Worm (Caenorhabditis elegans) whole organism, L3 larva: Measurements from ENCODE around the gene add-2.
A peak's percentile ranks its signal among the peaks of the same experiment; 100 is the strongest.

ENCODE experiments used
- elt-1 ChIP-seq: fragments of 150-350 bp; optimal IDR thresholded peaks from 2 replicates; lab custom pipeline; 2014; ENCODE audit warnings: missing biosample characterization, missing genetic modification characterization
- elt-2 ChIP-seq: sonication (generic microtip); optimal IDR thresholded peaks from 2 replicates; lab custom pipeline; 2016; ENCODE audit warnings: missing genetic modification reagents, mild to moderate bottlenecking, missing genetic modification characterization, missing compliant biosample characterization
- fkh-2 ChIP-seq: fragments of 150-350 bp; optimal IDR thresholded peaks from 2 replicates; lab custom pipeline; 2014; ENCODE audit warnings: missing biosample characterization, missing genetic modification reagents, missing genetic modification characterization
- nhr-77 ChIP-seq: fragments of 150-350 bp; optimal IDR thresholded peaks from 2 replicates; lab custom pipeline; 2014; ENCODE audit warnings: missing biosample characterization, missing genetic modification characterization
- unc-62 ChIP-seq: fragments of 150-350 bp; sonication (generic microtip); optimal IDR thresholded peaks from 4 replicates; lab custom pipeline; 2014; ENCODE audit warnings: missing biosample characterization, missing genetic modification reagents, missing genetic modification characterization

DNA sequence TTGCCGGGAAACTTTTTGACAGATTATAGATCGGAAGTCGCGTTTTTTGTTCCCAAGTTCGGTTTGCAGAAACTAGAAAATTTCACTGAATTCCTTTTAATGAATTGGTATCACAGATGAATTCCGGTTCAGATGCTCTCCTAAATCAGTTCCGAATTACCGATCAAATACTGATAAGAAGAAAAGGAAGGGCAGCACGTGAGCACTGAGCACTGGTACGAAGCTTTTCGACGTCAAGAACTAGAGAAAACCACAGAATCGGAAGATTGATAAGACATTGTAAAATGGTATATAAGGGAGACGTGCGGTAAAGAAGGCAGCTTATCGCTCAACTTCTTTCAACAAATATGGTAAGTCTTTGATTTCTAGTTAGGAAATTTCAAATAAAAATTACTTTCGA is 38.0 kb downstream of the add-2 start, which contains the start of gene cpr-1:
- TF ChIP-seq nhr-77 (tag; lab: Kevin White, UChicago) = no peak
- TF ChIP-seq unc-62 (GFP tag; lab: Kevin White, UChicago) = no peak
- TF ChIP-seq elt-1 (tag; lab: Kevin White, UChicago) = no peak
- TF ChIP-seq fkh-2 = no peak
- TF ChIP-seq elt-2 = peak; percentile 99
